Fruit fly (Drosophila melanogaster) whole organism, embryonic: ENCODE measurements around the gene Rrp45.

Experiments used
- Abd-B ChIP-seq: fragments of 200-800 bp; sonication (Bioruptor generic); optimal IDR thresholded peaks from 2 replicates; lab custom pipeline; 2018; ENCODE audit warnings: missing biosample characterization, mild to moderate bottlenecking, missing genetic modification characterization, moderate library complexity
- Atf6 ChIP-seq: fragments of 200-800 bp; sonication (Bioruptor generic); IDR thresholded peaks from 2 replicates; pipeline ENCODE4 v1.3.6; 2022; ENCODE audit warnings: missing biosample characterization, missing genetic modification characterization
- B-H2 ChIP-seq: fragments of 200-800 bp; sonication (Bioruptor generic); optimal IDR thresholded peaks from 2 replicates; lab custom pipeline; 2018; ENCODE audit warnings: missing biosample characterization, mild to moderate bottlenecking, missing genetic modification characterization
- C15 ChIP-seq: fragments of 200-800 bp; sonication (Bioruptor generic); IDR thresholded peaks from 3 replicates; pipeline ENCODE4 v1.3.6; 2022; ENCODE audit warnings: missing biosample characterization, missing genetic modification characterization
- CG11093 ChIP-seq: fragments of 200-800 bp; sonication (Bioruptor generic); IDR thresholded peaks from 3 replicates; pipeline ENCODE4 v1.3.6; 2022; ENCODE audit warnings: missing biosample characterization, missing genetic modification characterization
- CG11456 ChIP-seq: fragments of 200-800 bp; sonication (Bioruptor generic); IDR thresholded peaks from 3 replicates; pipeline ENCODE4 v1.3.6; 2022; ENCODE audit warnings: missing biosample characterization, missing genetic modification characterization
- CG12219 ChIP-seq: fragments of 200-800 bp; sonication (Bioruptor generic); optimal IDR thresholded peaks from 3 replicates; lab custom pipeline; 2018; ENCODE audit warnings: missing biosample characterization, mild to moderate bottlenecking, missing genetic modification characterization
- CG12299 ChIP-seq: fragments of 200-800 bp; sonication (Bioruptor generic); optimal IDR thresholded peaks from 2 replicates; lab custom pipeline; 2018; ENCODE audit warnings: missing biosample characterization, mild to moderate bottlenecking, missing genetic modification characterization
- CG13123 ChIP-seq: fragments of 200-800 bp; sonication (Bioruptor generic); optimal IDR thresholded peaks from 2 replicates; lab custom pipeline; 2016; ENCODE audit warnings: missing biosample characterization, missing genetic modification characterization
- CG14441 ChIP-seq: fragments of 200-800 bp; sonication (Bioruptor generic); IDR thresholded peaks from 2 replicates; pipeline ENCODE4 v1.3.6; 2022; ENCODE audit warnings: missing biosample characterization, missing genetic modification characterization
- CG17359 ChIP-seq: fragments of 200-800 bp; sonication (Bioruptor generic); optimal IDR thresholded peaks from 3 replicates; lab custom pipeline; 2018; ENCODE audit warnings: missing biosample characterization, mild to moderate bottlenecking, missing genetic modification characterization, moderate library complexity
- CG17802 ChIP-seq: fragments of 200-800 bp; sonication (Bioruptor generic); optimal IDR thresholded peaks from 2 replicates; lab custom pipeline; 2018; ENCODE audit warnings: missing biosample characterization, mild to moderate bottlenecking, missing genetic modification characterization, moderate library complexity
- CG1792 ChIP-seq: fragments of 200-800 bp; sonication (Bioruptor generic); optimal IDR thresholded peaks from 2 replicates; lab custom pipeline; 2016; ENCODE audit warnings: missing biosample characterization, missing genetic modification characterization
- CG2875 ChIP-seq: fragments of 200-800 bp; sonication (Bioruptor generic); optimal IDR thresholded peaks from 2 replicates; lab custom pipeline; 2017; ENCODE audit warnings: missing biosample characterization, mild to moderate bottlenecking, missing genetic modification characterization, missing genetic modification reagents
- CG30403 ChIP-seq: fragments of 200-800 bp; sonication (Bioruptor generic); optimal IDR thresholded peaks from 3 replicates; lab custom pipeline; 2016; ENCODE audit warnings: missing biosample characterization, missing genetic modification characterization
- CG32772 ChIP-seq: fragments of 200-800 bp; sonication (Bioruptor generic); IDR thresholded peaks from 2 replicates; pipeline ENCODE4 v1.3.6; 2022; ENCODE audit warnings: missing biosample characterization, missing genetic modification characterization
- CG4282 ChIP-seq: fragments of 200-800 bp; sonication (Bioruptor generic); optimal IDR thresholded peaks from 2 replicates; lab custom pipeline; 2016; ENCODE audit warnings: missing biosample characterization, missing genetic modification characterization
- CG4360 ChIP-seq: fragments of 200-800 bp; sonication (Bioruptor generic); IDR thresholded peaks from 2 replicates; pipeline ENCODE4 v1.3.6; 2022; ENCODE audit warnings: missing biosample characterization, missing genetic modification characterization
- CG4730 ChIP-seq: fragments of 200-800 bp; sonication (Bioruptor generic); IDR thresholded peaks from 2 replicates; pipeline ENCODE4 v1.3.6; 2022; ENCODE audit warnings: missing biosample characterization, missing genetic modification characterization
- CG5953 ChIP-seq: fragments of 200-800 bp; sonication (Bioruptor generic); IDR thresholded peaks from 2 replicates; pipeline ENCODE4 v1.3.6; 2022; ENCODE audit warnings: missing biosample characterization, missing genetic modification characterization
- CG7786 ChIP-seq: fragments of 200-800 bp; sonication (Bioruptor generic); optimal IDR thresholded peaks from 2 replicates; lab custom pipeline; 2016; ENCODE audit warnings: missing biosample characterization, missing genetic modification characterization
- CG8281 ChIP-seq: fragments of 200-800 bp; sonication (Bioruptor generic); optimal IDR thresholded peaks from 2 replicates; lab custom pipeline; 2018; ENCODE audit warnings: missing biosample characterization, mild to moderate bottlenecking, missing genetic modification characterization, moderate library complexity
- CG8478 ChIP-seq: fragments of >200 bp; optimal IDR thresholded peaks from 2 replicates; lab custom pipeline; 2018
- Camta ChIP-seq: fragments of 200-800 bp; sonication (Bioruptor generic); optimal IDR thresholded peaks from 2 replicates; lab custom pipeline; 2016; ENCODE audit warnings: missing biosample characterization, missing genetic modification characterization
- CoRest ChIP-seq: fragments of 200-800 bp; sonication (Bioruptor generic); optimal IDR thresholded peaks from 3 replicates; lab custom pipeline; 2018; ENCODE audit warnings: missing biosample characterization, mild to moderate bottlenecking, missing genetic modification characterization, moderate library complexity
- Dip2 ChIP-seq: fragments of 200-800 bp; sonication (Bioruptor generic); IDR thresholded peaks from 2 replicates; pipeline ENCODE4 v1.3.6; 2022; ENCODE audit warnings: missing biosample characterization, missing genetic modification characterization
- Gsc ChIP-seq: fragments of 200-800 bp; sonication (Bioruptor generic); IDR thresholded peaks from 2 replicates; pipeline ENCODE4 v1.3.6; 2022; ENCODE audit warnings: missing biosample characterization, missing genetic modification characterization
- Hey ChIP-seq: fragments of 200-800 bp; sonication (Bioruptor generic); optimal IDR thresholded peaks from 3 replicates; lab custom pipeline; 2018; ENCODE audit warnings: missing biosample characterization, mild to moderate bottlenecking, missing genetic modification characterization
- HmgD ChIP-seq: fragments of 200-800 bp; sonication (Bioruptor generic); optimal IDR thresholded peaks from 3 replicates; lab custom pipeline; 2016; ENCODE audit warnings: missing biosample characterization, missing genetic modification characterization
- HmgZ ChIP-seq: fragments of 200-800 bp; sonication (Bioruptor generic); optimal IDR thresholded peaks from 2 replicates; lab custom pipeline; 2018; ENCODE audit warnings: missing biosample characterization, mild to moderate bottlenecking, missing genetic modification characterization
- Max ChIP-seq: fragments of 200-800 bp; sonication (Bioruptor generic); optimal IDR thresholded peaks from 2 replicates; lab custom pipeline; 2016; ENCODE audit warnings: missing biosample characterization, mild to moderate bottlenecking, missing genetic modification characterization
- NC2β ChIP-seq: fragments of 200-800 bp; sonication (Bioruptor generic); optimal IDR thresholded peaks from 2 replicates; lab custom pipeline; 2016; ENCODE audit warnings: missing biosample characterization, missing genetic modification characterization
- Opbp ChIP-seq: fragments of 200-800 bp; sonication (Bioruptor generic); IDR thresholded peaks from 3 replicates; pipeline ENCODE4 v1.3.6; 2022; ENCODE audit warnings: missing biosample characterization, missing genetic modification characterization; ENCODE audit not compliant: partially characterized antibody
- Poxn ChIP-seq: fragments of 200-800 bp; sonication (Bioruptor generic); IDR thresholded peaks from 2 replicates; pipeline ENCODE4 v1.3.6; 2022; ENCODE audit warnings: missing biosample characterization, missing genetic modification characterization
- Ravus ChIP-seq: fragments of 200-800 bp; sonication (Bioruptor generic); IDR thresholded peaks from 2 replicates; pipeline ENCODE4 v1.3.6; 2022; ENCODE audit warnings: missing biosample characterization, missing genetic modification characterization
- Sry-δ ChIP-seq: fragments of 200-800 bp; sonication (Bioruptor generic); optimal IDR thresholded peaks from 2 replicates; lab custom pipeline; 2016; ENCODE audit warnings: missing biosample characterization, missing genetic modification characterization
- chif ChIP-seq, 2 experiments: fragments of 200-800 bp; sonication (Bioruptor generic); optimal IDR thresholded peaks; 3 replicates each; lab custom pipeline; 2016; ENCODE audit warnings: missing biosample characterization in 2 of 2, missing genetic modification characterization in 2 of 2
- crol ChIP-seq: fragments of 200-800 bp; sonication (Bioruptor generic); IDR thresholded peaks from 2 replicates; pipeline ENCODE4 v1.3.6; 2022; ENCODE audit warnings: missing biosample characterization, missing genetic modification characterization
- cwo ChIP-seq: fragments of 200-800 bp; sonication (Bioruptor generic); optimal IDR thresholded peaks from 3 replicates; lab custom pipeline; 2017; ENCODE audit warnings: missing biosample characterization, missing genetic modification characterization, mild to moderate bottlenecking, moderate library complexity, missing genetic modification reagents
- eve ChIP-seq, 2 experiments: fragments of >200 bp; optimal IDR thresholded peaks; 2 replicates each; lab custom pipeline; 2017; ENCODE audit warnings: missing biosample characterization in 2 of 2, missing genetic modification characterization in 2 of 2
- gt ChIP-seq: fragments of 200-800 bp; sonication (Bioruptor generic); IDR thresholded peaks from 2 replicates; pipeline ENCODE4 v1.3.6; 2022; ENCODE audit warnings: missing biosample characterization, missing genetic modification characterization
- inv ChIP-seq: fragments of 200-800 bp; sonication (Bioruptor generic); IDR thresholded peaks from 2 replicates; pipeline ENCODE4 v1.3.6; 2022; ENCODE audit warnings: missing biosample characterization, missing genetic modification characterization; ENCODE audit not compliant: partially characterized antibody
- lov ChIP-seq, 2 experiments: fragments of 200-800 bp in 1 of 2; fragments of >200 bp in 1 of 2; sonication (Bioruptor generic) in 1 of 2; IDR thresholded peaks in 1 of 2; optimal IDR thresholded peaks in 1 of 2; 2 replicates in 1 of 2; 3 replicates in 1 of 2; pipeline versions ENCODE4 v1.3.6 to Lab custom; 2017 to 2022; ENCODE audit warnings: missing biosample characterization in 1 of 2, missing genetic modification characterization in 1 of 2
- mam ChIP-seq: fragments of 200-800 bp; sonication (Bioruptor generic); optimal IDR thresholded peaks from 3 replicates; lab custom pipeline; 2016; ENCODE audit warnings: missing biosample characterization, missing genetic modification characterization
- org-1 ChIP-seq: fragments of 200-800 bp; sonication (Bioruptor generic); optimal IDR thresholded peaks from 2 replicates; lab custom pipeline; 2017; ENCODE audit warnings: missing biosample characterization, missing genetic modification characterization
- pan ChIP-seq, 4 experiments: fragments of >200 bp in 3 of 4; fragments of 200-800 bp in 1 of 4; sonication (Bioruptor generic) in 1 of 4; optimal IDR thresholded peaks in 3 of 4; IDR thresholded peaks in 1 of 4; 2 replicates each; pipeline versions ENCODE4 v1.3.6 to Lab custom; 2017 to 2022; ENCODE audit warnings: missing biosample characterization in 2 of 4, missing genetic modification characterization in 2 of 4, mixed read lengths in 1 of 4
- pzg ChIP-seq: fragments of 200-800 bp; sonication (Bioruptor generic); optimal IDR thresholded peaks from 3 replicates; lab custom pipeline; 2018; ENCODE audit warnings: missing biosample characterization, mild to moderate bottlenecking, missing genetic modification characterization, moderate library complexity
- twi ChIP-seq: fragments of 200-800 bp; optimal IDR thresholded peaks from 2 replicates; lab custom pipeline; 2019; ENCODE audit warnings: missing biosample characterization, mild to moderate bottlenecking, missing genetic modification characterization, moderate library complexity
- usp ChIP-seq: fragments of >200 bp; optimal IDR thresholded peaks from 2 replicates; lab custom pipeline; 2017; ENCODE audit warnings: missing biosample characterization, missing genetic modification characterization

Gene Rrp45

DNA sequence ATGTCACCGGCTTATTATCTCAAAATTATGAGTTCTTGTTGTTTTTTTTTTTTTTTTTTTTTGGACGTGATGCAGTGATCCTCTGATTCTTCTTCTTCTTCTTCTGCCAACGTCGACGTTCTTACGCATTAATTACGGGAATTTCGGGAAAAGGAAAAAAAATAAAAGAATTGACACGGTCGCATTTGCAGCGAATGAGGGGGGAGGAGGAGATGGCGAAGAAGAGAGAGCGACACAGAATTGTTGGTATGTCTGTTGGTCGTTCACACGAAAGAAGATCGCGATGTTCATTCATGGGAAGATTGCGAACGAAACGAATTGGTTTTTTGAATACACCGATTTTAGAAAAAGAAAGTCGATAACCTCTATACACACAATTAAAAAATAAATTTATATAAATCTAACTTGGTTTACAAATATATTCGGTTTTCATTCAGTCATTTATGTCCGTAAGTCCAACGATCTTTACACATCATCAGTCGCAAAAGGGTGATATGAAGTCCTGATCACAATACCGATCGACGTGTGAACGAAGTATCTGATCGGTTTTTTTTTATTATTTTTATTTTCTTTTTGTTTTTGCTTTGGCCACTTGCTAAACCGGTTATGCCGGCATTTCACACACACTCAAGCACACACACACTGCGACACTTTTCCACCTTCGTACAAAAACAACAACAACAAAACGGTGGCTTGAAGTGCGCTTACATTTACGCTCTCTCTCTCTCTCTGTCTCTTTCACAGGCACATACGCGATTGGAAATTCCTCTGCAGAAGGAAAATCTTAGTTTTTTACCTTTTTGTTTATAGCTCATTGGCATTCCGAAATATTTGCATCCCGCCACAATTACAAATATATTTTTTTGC lies 40.1 kb downstream of the Rrp45 start (continued):
- TF ChIP-seq inv (GFP tag; lab: Robert Waterston, UW) (no peak), CG4360 (peak; percentile 91), Gsc (no peak), crol (GFP tag; lab: Robert Waterston, UW) (peak; percentile 65), CG2875 (GFP tag; lab: Kevin White, UChicago) (peak; percentile 44), gt (no peak), Hey (tag; lab: Kevin White, UChicago) (no peak), usp (GFP tag; lab: Kevin White, UChicago) (no peak), Opbp (GFP tag; lab: Robert Waterston, UW) (no peak), twi (tag; lab: Kevin White, UChicago) (peak; percentile 51), CG32772 (GFP tag; lab: Robert Waterston, UW) (no peak), B-H2 (GFP tag; lab: Kevin White, UChicago) (no peak), lov (optimal IDR thresholded peaks at IDR 0.05; lab: Kevin White, UChicago) (no peak), lov (GFP tag; IDR thresholded peaks at IDR 0.05; lab: Robert Waterston, UW) (0 out of 3 replicates have a peak, but pooled peaks have one; percentile 27), Atf6 (GFP tag; lab: Robert Waterston, UW) (peak; percentile 70), CG12219 (GFP tag; lab: Kevin White, UChicago) (peak; percentile 75), Abd-B (GFP tag; lab: Kevin White, UChicago) (peak; percentile 50), Poxn (no peak), CoRest (tag; lab: Kevin White, UChicago) (peak; percentile 85), cwo (GFP tag; lab: Kevin White, UChicago) (peak; percentile 42), Max (peak; percentile 52), chif (GFP tag; optimal IDR thresholded peaks at IDR 0.05; lab: Kevin White, UChicago) (peak in 1 of 2 experiments; percentile 16), CG30403 (GFP tag; lab: Kevin White, UChicago) (peak; percentile 66), CG8281 (tag; lab: Kevin White, UChicago) (peak; percentile 45), pan (optimal IDR thresholded peaks at IDR 0.05; lab: Kevin White, UChicago) (no peak), pan (GFP tag; optimal IDR thresholded peaks at IDR 0.05 in 1 of 2, IDR thresholded peaks at IDR 0.05 in 1 of 2) (peak in 1 of 2 experiments; percentile 42), mam (GFP tag; lab: Kevin White, UChicago) (no peak), CG8478 (lab: Kevin White, UChicago) (no peak), Ravus (no peak), pzg (GFP tag; lab: Kevin White, UChicago) (no peak), CG17359 (tag; lab: Kevin White, UChicago) (peak; percentile 71), org-1 (GFP tag; lab: Kevin White, UChicago) (peak; percentile 59), CG1792 (GFP tag; lab: Kevin White, UChicago) (no peak), HmgD (GFP tag; lab: Kevin White, UChicago) (no peak), CG5953 (GFP tag; lab: Robert Waterston, UW) (no peak), eve (GFP tag; optimal IDR thresholded peaks at IDR 0.05; lab: Kevin White, UChicago) (peak in 1 of 2 experiments; percentile 89), Dip2 (no peak), CG12299 (tag; lab: Kevin White, UChicago) (peak; percentile 67), CG17802 (tag; lab: Kevin White, UChicago) (no peak), HmgZ (peak; percentile 68), CG4730 (GFP tag; lab: Robert Waterston, UW) (peak; percentile 35), Sry-δ (GFP tag; lab: Kevin White, UChicago) (no peak), C15 (no peak), CG4282 (GFP tag; lab: Kevin White, UChicago) (no peak), Camta (GFP tag; lab: Kevin White, UChicago) (peak; percentile 22), CG11093 (GFP tag; lab: Robert Waterston, UW) (no peak), CG7786 (GFP tag; lab: Kevin White, UChicago) (no peak), CG13123 (GFP tag; lab: Kevin White, UChicago) (no peak), CG14441 (no peak), CG11456 (no peak), NC2β (GFP tag; lab: Kevin White, UChicago) (no peak)
